Worm (Caenorhabditis elegans): ENCODE results near the gene Y110A2AL.7.

The Y110A2AL.7 gene

ce11 chrII:2861385-2862099 lies 18.6 kb upstream of the Y110A2AL.7 start:
- TF ChIP-seq hmg-1.1 (GFP tag; IDR thresholded peaks at IDR 0.05) = 0 out of 2 replicates have a peak, but pooled peaks have one; percentile 11
- TF ChIP-seq daf-8 (GFP tag; IDR thresholded peaks at IDR 0.05) = no peak
- peak; percentile 75; the same call in 1 of the 2 replicates for TF ChIP-seq pha-4 (GFP tag; IDR thresholded peaks at IDR 0.05)
- TF ChIP-seq pha-4 (tag; optimal IDR thresholded peaks at IDR 0.05) = no peak
- no peak for TF ChIP-seq ceh-20 (GFP tag; IDR thresholded peaks at IDR 0.05)
- no peak for TF ChIP-seq madf-9 (GFP tag; conservative IDR thresholded peaks at IDR 0.05)
- no peak for TF ChIP-seq unc-130 (GFP tag; optimal IDR thresholded peaks at IDR 0.05)
- TF ChIP-seq nhr-28 (tag; optimal IDR thresholded peaks at IDR 0.05) = peak; percentile 9
- no peak for TF ChIP-seq mxl-2 (GFP tag; conservative IDR thresholded peaks at IDR 0.05)
- peak; percentile 95 for TF ChIP-seq aha-1 (tag)
- TF ChIP-seq daf-16 (GFP tag; optimal IDR thresholded peaks at IDR 0.05) = peak in 1 of 2 experiments; percentile 23
- no peak for TF ChIP-seq daf-16 (tag; optimal IDR thresholded peaks at IDR 0.05)
- peak; percentile 38; the same call in 1 of the 2 replicates for TF ChIP-seq lin-1 (GFP tag; IDR thresholded peaks at IDR 0.05)
- no peak for TF ChIP-seq Y75B8A.6 (GFP tag; IDR thresholded peaks at IDR 0.05)
- peak; percentile 66 for TF ChIP-seq arid-1 (GFP tag; conservative IDR thresholded peaks at IDR 0.05)
- peak; percentile 20 for TF ChIP-seq F10B5.3 (tag; optimal IDR thresholded peaks at IDR 0.05)
- TF ChIP-seq dmd-8 (GFP tag; IDR thresholded peaks at IDR 0.05) = peak; percentile 76
- TF ChIP-seq saeg-2 (GFP tag; IDR thresholded peaks at IDR 0.05) = no peak
- 0 out of 2 replicates have a peak, but pooled peaks have one; percentile 16 for TF ChIP-seq php-3 (GFP tag; IDR thresholded peaks at IDR 0.05)
- TF ChIP-seq skn-1 (tag; optimal IDR thresholded peaks at IDR 0.05) = no peak
- no peak for TF ChIP-seq T20F7.1 (GFP tag; optimal IDR thresholded peaks at IDR 0.05)
- peak; percentile 30; the same call in 1 of the 2 replicates for TF ChIP-seq Y105C5A.15 (GFP tag; IDR thresholded peaks at IDR 0.05)
- peak; percentile 42; the same call in 1 of the 2 replicates for TF ChIP-seq ZK337.2 (GFP tag; IDR thresholded peaks at IDR 0.05)
- peak; percentile 71 for TF ChIP-seq lim-7 (GFP tag; IDR thresholded peaks at IDR 0.05)
- 0 out of 2 replicates have a peak, but pooled peaks have one; percentile 22 for TF ChIP-seq dmd-6 (GFP tag; IDR thresholded peaks at IDR 0.05)
- no peak for TF ChIP-seq attf-4 (tag; optimal IDR thresholded peaks at IDR 0.05)
- TF ChIP-seq F44E2.7 (GFP tag; IDR thresholded peaks at IDR 0.05) = no peak
- 0 out of 2 replicates have a peak, but pooled peaks have one; percentile 50 for TF ChIP-seq nhr-42 (GFP tag; IDR thresholded peaks at IDR 0.05)
- TF ChIP-seq mdt-29 (GFP tag; IDR thresholded peaks at IDR 0.05) = 0 out of 2 replicates have a peak, but pooled peaks have one; percentile 10
- no peak for TF ChIP-seq sdz-12 (GFP tag; optimal IDR thresholded peaks at IDR 0.05)
- TF ChIP-seq vab-7 (GFP tag; IDR thresholded peaks at IDR 0.05) = peak; percentile 72
- TF ChIP-seq Y48G9A.11 (GFP tag; IDR thresholded peaks at IDR 0.05) = 0 out of 2 replicates have a peak, but pooled peaks have one; percentile 33
- no peak for TF ChIP-seq nhr-41 (GFP tag; IDR thresholded peaks at IDR 0.05)
- peak; percentile 30; the same call in 1 of the 2 replicates for TF ChIP-seq snpc-1.2 (GFP tag; IDR thresholded peaks at IDR 0.05)
- no peak for TF ChIP-seq hlh-30 (tag; optimal IDR thresholded peaks at IDR 0.05; ENCODE audit: insufficient read depth)
- TF ChIP-seq daf-19 (GFP tag; conservative IDR thresholded peaks at IDR 0.05) = no peak
- peak; percentile 85 for TF ChIP-seq egl-43 (GFP tag; IDR thresholded peaks at IDR 0.05)
- TF ChIP-seq hlh-11 (tag; optimal IDR thresholded peaks at IDR 0.05) = peak; percentile 14
- TF ChIP-seq rbr-2 (tag; optimal IDR thresholded peaks at IDR 0.05) = peak; percentile 3
- TF ChIP-seq F49E8.2 (tag; optimal IDR thresholded peaks at IDR 0.05; ENCODE audit: borderline replicate concordance) = no peak
- peak; percentile 67 for TF ChIP-seq lin-38 (GFP tag; IDR thresholded peaks at IDR 0.05)
- TF ChIP-seq lir-3 (tag; optimal IDR thresholded peaks at IDR 0.05) = no peak
- no peak for TF ChIP-seq ceh-82 (tag; optimal IDR thresholded peaks at IDR 0.05)
- TF ChIP-seq nhr-10 (tag; optimal IDR thresholded peaks at IDR 0.05) = no peak
- TF ChIP-seq mes-2 (tag; optimal IDR thresholded peaks at IDR 0.05; ENCODE audit: poor library complexity, severe bottlenecking) = peak; percentile 49
- TF ChIP-seq nhr-102 (tag; optimal IDR thresholded peaks at IDR 0.05) = peak; percentile 0
- 0 out of 2 replicates have a peak, but pooled peaks have one; percentile 20 for TF ChIP-seq D1046.2 (GFP tag; IDR thresholded peaks at IDR 0.05)
- TF ChIP-seq F26F4.8 (GFP tag; conservative IDR thresholded peaks at IDR 0.05) = 0 out of 2 replicates have a peak, but pooled peaks have one; percentile 25
- no peak for TF ChIP-seq nhr-6 (tag; optimal IDR thresholded peaks at IDR 0.05)
